Worm (Caenorhabditis elegans) whole organism, mixed stage, embryonic: ENCODE measurements around the gene rab-7.

Experiments used
- elt-3 ChIP-seq: fragments of 150-350 bp; optimal IDR thresholded peaks from 2 replicates; lab custom pipeline; 2014; ENCODE audit warnings: missing biosample characterization, missing genetic modification characterization
- mep-1 ChIP-seq: fragments of 150-350 bp; optimal IDR thresholded peaks from 2 replicates; lab custom pipeline; 2017; ENCODE audit warnings: missing biosample characterization, missing genetic modification reagents, missing genetic modification characterization, inconsistent platforms
- tbx-8 ChIP-seq: fragments of 200-800 bp; sonication (Bioruptor generic); optimal IDR thresholded peaks from 2 replicates; lab custom pipeline; 2018; ENCODE audit warnings: mild to moderate bottlenecking, missing genetic modification characterization, moderate library complexity, missing compliant biosample characterization

DNA sequence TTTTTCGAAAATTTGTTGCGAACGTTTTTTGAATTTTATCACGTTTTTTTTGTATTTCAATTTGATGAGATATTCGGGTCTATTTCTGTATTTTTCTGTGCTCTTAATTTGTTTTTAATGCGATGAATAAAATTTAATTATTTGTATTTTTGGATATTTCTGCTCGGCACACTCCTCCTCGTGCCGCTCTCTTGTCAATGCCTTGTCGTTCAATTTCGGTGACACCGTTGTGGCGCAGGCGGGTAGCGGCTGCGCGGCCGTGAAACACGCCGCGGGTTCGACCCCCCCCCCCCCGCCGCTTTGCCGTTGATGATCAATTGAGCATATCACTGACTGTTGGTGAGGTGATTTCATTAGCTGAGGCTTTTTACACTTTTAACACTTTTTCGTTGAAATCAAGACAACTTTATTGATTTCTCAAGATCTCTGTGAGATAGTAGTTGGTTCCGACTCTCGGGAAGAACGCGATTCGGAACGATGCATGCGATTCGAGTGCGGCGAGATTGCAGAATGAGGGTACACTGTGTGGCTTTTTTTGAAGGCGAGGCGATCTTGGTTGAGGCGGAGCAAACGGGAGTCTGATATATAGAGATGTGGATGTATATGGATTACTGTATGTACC lies 6.0 kb downstream of the rab-7 start:
- peak; percentile 100 for TF ChIP-seq tbx-8 (GFP tag; lab: Kevin White, UChicago)
- TF ChIP-seq elt-3 (tag; lab: Kevin White, UChicago), result peak; percentile 60
- TF ChIP-seq mep-1, result peak; percentile 67
